Worm (Caenorhabditis elegans) whole organism, L4 larva: ENCODE data around the gene C34F6.10.

Experiments used
- T26A8.4 ChIP-seq: fragments of 200-800 bp; sonication (Bioruptor generic); IDR thresholded peaks from 2 replicates; pipeline ENCODE4 v1.3.6; 2022; ENCODE audit warnings: missing genetic modification characterization, missing compliant biosample characterization
- ZK546.5 ChIP-seq, 2 experiments: sonication (generic microtip); optimal IDR thresholded peaks; 2 replicates each; lab custom pipeline; 2017; ENCODE audit warnings: missing biosample characterization in 2 of 2, missing genetic modification characterization in 2 of 2
- ces-1 ChIP-seq: fragments of 150-350 bp; sonication (generic microtip); optimal IDR thresholded peaks from 4 replicates; lab custom pipeline; 2014; ENCODE audit warnings: missing biosample characterization, missing genetic modification reagents, missing genetic modification characterization
- mdt-29 ChIP-seq: fragments of 200-800 bp; sonication (Bioruptor generic); IDR thresholded peaks from 2 replicates; pipeline ENCODE4 v1.3.6; 2022; ENCODE audit warnings: missing genetic modification reagents, missing genetic modification characterization, missing compliant biosample characterization
- mes-2 ChIP-seq: sonication (generic microtip); optimal IDR thresholded peaks from 2 replicates; lab custom pipeline; 2016; ENCODE audit warnings: missing genotype, mild to moderate bottlenecking, missing genetic modification characterization, missing compliant biosample characterization; ENCODE audit not compliant: poor library complexity, severe bottlenecking
- nhr-11 ChIP-seq: fragments of 150-350 bp; optimal IDR thresholded peaks from 2 replicates; lab custom pipeline; 2014; ENCODE audit warnings: missing biosample characterization, missing genetic modification characterization
- snpc-4 ChIP-seq: fragments of 150-350 bp; optimal IDR thresholded peaks from 2 replicates; lab custom pipeline; 2014; ENCODE audit warnings: missing biosample characterization, missing genetic modification characterization
- spr-1 ChIP-seq: sonication (generic microtip); optimal IDR thresholded peaks from 2 replicates; lab custom pipeline; 2016; ENCODE audit warnings: mild to moderate bottlenecking, missing genetic modification characterization, missing compliant biosample characterization

DNA sequence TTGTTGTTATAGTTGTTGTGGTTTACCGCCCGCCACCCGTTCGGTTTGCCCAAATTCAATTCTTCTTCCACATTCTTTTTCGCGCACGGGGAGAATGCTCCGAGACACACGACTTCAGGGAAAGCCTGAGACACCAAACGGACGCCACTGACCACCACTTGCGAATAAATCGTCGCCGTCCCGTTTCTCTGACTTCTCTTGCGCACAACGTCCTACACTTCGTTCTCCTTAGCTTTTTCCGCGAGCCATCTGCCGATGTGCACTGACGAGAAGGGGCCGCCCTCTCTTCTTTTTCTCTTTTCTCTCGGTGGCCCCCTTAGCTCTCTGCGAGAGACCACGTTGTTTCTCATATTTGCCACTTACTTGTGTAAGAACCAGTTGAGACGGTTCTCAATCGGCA lies 16.6 kb upstream of the C34F6.10 start, which contains the start of gene C03A3.1:
- no peak for TF ChIP-seq nhr-11 (tag; lab: Kevin White, UChicago)
- TF ChIP-seq mes-2 (tag; lab: Kevin White, UChicago), result no peak
- TF ChIP-seq spr-1, result no peak
- no peak for TF ChIP-seq snpc-4 (tag; lab: Kevin White, UChicago)
- no peak for TF ChIP-seq mdt-29 (GFP tag; lab: Robert Waterston, UW)
- TF ChIP-seq ZK546.5 (tag; optimal IDR thresholded peaks at IDR 0.05; lab: Kevin White, UChicago), result no peak
- no peak for TF ChIP-seq T26A8.4 (GFP tag; lab: Robert Waterston, UW)
- TF ChIP-seq ces-1 (GFP tag; lab: Kevin White, UChicago), result no peak
